Fruit fly (Drosophila melanogaster): ENCODE results near the gene OtopLc.

OtopLc gene

dm6 chrX:5649387-5649786 lies 13.3 kb downstream of the OtopLc start:
- no peak for TF ChIP-seq pan (optimal IDR thresholded peaks at IDR 0.05)
- no peak for TF ChIP-seq Dfd (GFP tag; optimal IDR thresholded peaks at IDR 0.05)
- TF ChIP-seq woc (GFP tag; optimal IDR thresholded peaks at IDR 0.05) = no peak
- no peak for TF ChIP-seq GATAd (GFP tag; optimal IDR thresholded peaks at IDR 0.05)
- no peak for TF ChIP-seq sv (GFP tag; optimal IDR thresholded peaks at IDR 0.05)
- TF ChIP-seq lola (GFP tag; optimal IDR thresholded peaks at IDR 0.05) = no peak

dm6 chrX:5648437-5648959 lies 14.2 kb downstream of the OtopLc start, which contains the start of gene OtopLa:
OtopLa (minus strand) TSS chrX:5648487.
- peak; percentile 30 for TF ChIP-seq CG32264 (GFP tag; optimal IDR thresholded peaks at IDR 0.05)
- no peak for TF ChIP-seq dsf (GFP tag; optimal IDR thresholded peaks at IDR 0.05; ENCODE audit: borderline replicate concordance)
- TF ChIP-seq Dfd (GFP tag; optimal IDR thresholded peaks at IDR 0.05) = no peak
- no peak for TF ChIP-seq jim (GFP tag; optimal IDR thresholded peaks at IDR 0.05)
- TF ChIP-seq Jra (GFP tag; optimal IDR thresholded peaks at IDR 0.05) = no peak
- TF ChIP-seq h (GFP tag; optimal IDR thresholded peaks at IDR 0.05) = peak; percentile 72
- peak; percentile 62 for TF ChIP-seq sv (GFP tag; optimal IDR thresholded peaks at IDR 0.05)
- TF ChIP-seq pan (optimal IDR thresholded peaks at IDR 0.05) = no peak
- TF ChIP-seq Sp1 (GFP tag; optimal IDR thresholded peaks at IDR 0.05) = peak; percentile 60
- TF ChIP-seq woc (GFP tag; optimal IDR thresholded peaks at IDR 0.05) = peak; percentile 22
- no peak for TF ChIP-seq CrebA (GFP tag; optimal IDR thresholded peaks at IDR 0.05; ENCODE audit: borderline replicate concordance)
- TF ChIP-seq OdsH (GFP tag; optimal IDR thresholded peaks at IDR 0.05) = peak; percentile 61
- peak; percentile 6 for TF ChIP-seq CG9705 (GFP tag; optimal IDR thresholded peaks at IDR 0.05)
- peak; percentile 64 for TF ChIP-seq HLH106 (tag; optimal IDR thresholded peaks at IDR 0.05)
- TF ChIP-seq tai (GFP tag; optimal IDR thresholded peaks at IDR 0.05) = no peak
- TF ChIP-seq Rel (GFP tag; optimal IDR thresholded peaks at IDR 0.05) = no peak
- peak; percentile 18 for TF ChIP-seq Rel (tag; optimal IDR thresholded peaks at IDR 0.05)
- peak; percentile 63 for TF ChIP-seq br (GFP tag; optimal IDR thresholded peaks at IDR 0.05)
- no peak for TF ChIP-seq lola (GFP tag; optimal IDR thresholded peaks at IDR 0.05)
- TF ChIP-seq foxo (GFP tag; optimal IDR thresholded peaks at IDR 0.05) = peak in 1 of 2 experiments; percentile 81
- peak; percentile 53 for TF ChIP-seq Hnf4 (GFP tag; optimal IDR thresholded peaks at IDR 0.05)
- TF ChIP-seq ey (GFP tag; optimal IDR thresholded peaks at IDR 0.05) = peak; percentile 72
- TF ChIP-seq fru (GFP tag; optimal IDR thresholded peaks at IDR 0.05) = peak; percentile 78
- TF ChIP-seq psq (GFP tag; optimal IDR thresholded peaks at IDR 0.05) = peak; percentile 52
- TF ChIP-seq dmrt93B (GFP tag; optimal IDR thresholded peaks at IDR 0.05) = peak; percentile 25
- TF ChIP-seq rgr (GFP tag; optimal IDR thresholded peaks at IDR 0.05) = peak; percentile 59
- no peak for TF ChIP-seq Hr83 (GFP tag; optimal IDR thresholded peaks at IDR 0.05; ENCODE audit: poor library complexity, severe bottlenecking)
- TF ChIP-seq Myc (optimal IDR thresholded peaks at IDR 0.05) = no peak
- peak; percentile 4 for TF ChIP-seq brk (GFP tag; optimal IDR thresholded peaks at IDR 0.05)

dm6 chrX:5646228-5646627 lies 16.4 kb downstream of the OtopLc start:
- TF ChIP-seq tai (GFP tag; optimal IDR thresholded peaks at IDR 0.05) (no peak), GATAd (GFP tag; optimal IDR thresholded peaks at IDR 0.05) (no peak), HLH106 (tag; optimal IDR thresholded peaks at IDR 0.05) (peak; percentile 2), Hr78 (GFP tag; optimal IDR thresholded peaks at IDR 0.05) (no peak), Rel (GFP tag; optimal IDR thresholded peaks at IDR 0.05) (no peak), Rel (tag; optimal IDR thresholded peaks at IDR 0.05) (no peak), woc (GFP tag; optimal IDR thresholded peaks at IDR 0.05) (no peak), Mio (GFP tag; optimal IDR thresholded peaks at IDR 0.05) (no peak), Hnf4 (GFP tag; optimal IDR thresholded peaks at IDR 0.05) (no peak), brk (GFP tag; optimal IDR thresholded peaks at IDR 0.05) (no peak), Jra (GFP tag; optimal IDR thresholded peaks at IDR 0.05) (no peak), sv (GFP tag; optimal IDR thresholded peaks at IDR 0.05) (no peak), fru (GFP tag; optimal IDR thresholded peaks at IDR 0.05) (peak; percentile 44), foxo (GFP tag; optimal IDR thresholded peaks at IDR 0.05) (peak in 1 of 2 experiments; percentile 33), Myc (optimal IDR thresholded peaks at IDR 0.05) (no peak), usp (GFP tag; optimal IDR thresholded peaks at IDR 0.05) (no peak), psq (GFP tag; optimal IDR thresholded peaks at IDR 0.05) (no peak), OdsH (GFP tag; optimal IDR thresholded peaks at IDR 0.05) (no peak), Hr83 (GFP tag; optimal IDR thresholded peaks at IDR 0.05; ENCODE audit: poor library complexity, severe bottlenecking) (no peak), Vsx2 (GFP tag; optimal IDR thresholded peaks at IDR 0.05; ENCODE audit: partially characterized antibody) (no peak), lola (GFP tag; optimal IDR thresholded peaks at IDR 0.05) (no peak), CG9705 (GFP tag; optimal IDR thresholded peaks at IDR 0.05) (no peak), dmrt93B (GFP tag; optimal IDR thresholded peaks at IDR 0.05) (no peak), Abd-B (GFP tag; optimal IDR thresholded peaks at IDR 0.05) (no peak), sage (GFP tag; optimal IDR thresholded peaks at IDR 0.05) (no peak), pan (optimal IDR thresholded peaks at IDR 0.05) (no peak), Sp1 (GFP tag; optimal IDR thresholded peaks at IDR 0.05) (peak; percentile 9), h (GFP tag; optimal IDR thresholded peaks at IDR 0.05) (peak; percentile 28), N (GFP tag; optimal IDR thresholded peaks at IDR 0.05) (no peak), br (GFP tag; optimal IDR thresholded peaks at IDR 0.05) (peak; percentile 4), Dif (GFP tag; optimal IDR thresholded peaks at IDR 0.05; ENCODE audit: partially characterized antibody) (no peak), ey (GFP tag; optimal IDR thresholded peaks at IDR 0.05) (peak; percentile 22), CrebA (GFP tag; optimal IDR thresholded peaks at IDR 0.05; ENCODE audit: borderline replicate concordance) (no peak), jim (GFP tag; optimal IDR thresholded peaks at IDR 0.05) (no peak), Dfd (GFP tag; optimal IDR thresholded peaks at IDR 0.05) (no peak), dl (GFP tag; optimal IDR thresholded peaks at IDR 0.05; ENCODE audit: insufficient read depth in 1 of 2, partially characterized antibody in 2 of 2) (no peak), rgr (GFP tag; optimal IDR thresholded peaks at IDR 0.05) (peak; percentile 8), dsf (GFP tag; optimal IDR thresholded peaks at IDR 0.05; ENCODE audit: borderline replicate concordance) (no peak), CG32264 (GFP tag; optimal IDR thresholded peaks at IDR 0.05) (no peak)
